Fruit fly (Drosophila melanogaster): ENCODE data around the gene CG8036.

Gene CG8036

DNA sequence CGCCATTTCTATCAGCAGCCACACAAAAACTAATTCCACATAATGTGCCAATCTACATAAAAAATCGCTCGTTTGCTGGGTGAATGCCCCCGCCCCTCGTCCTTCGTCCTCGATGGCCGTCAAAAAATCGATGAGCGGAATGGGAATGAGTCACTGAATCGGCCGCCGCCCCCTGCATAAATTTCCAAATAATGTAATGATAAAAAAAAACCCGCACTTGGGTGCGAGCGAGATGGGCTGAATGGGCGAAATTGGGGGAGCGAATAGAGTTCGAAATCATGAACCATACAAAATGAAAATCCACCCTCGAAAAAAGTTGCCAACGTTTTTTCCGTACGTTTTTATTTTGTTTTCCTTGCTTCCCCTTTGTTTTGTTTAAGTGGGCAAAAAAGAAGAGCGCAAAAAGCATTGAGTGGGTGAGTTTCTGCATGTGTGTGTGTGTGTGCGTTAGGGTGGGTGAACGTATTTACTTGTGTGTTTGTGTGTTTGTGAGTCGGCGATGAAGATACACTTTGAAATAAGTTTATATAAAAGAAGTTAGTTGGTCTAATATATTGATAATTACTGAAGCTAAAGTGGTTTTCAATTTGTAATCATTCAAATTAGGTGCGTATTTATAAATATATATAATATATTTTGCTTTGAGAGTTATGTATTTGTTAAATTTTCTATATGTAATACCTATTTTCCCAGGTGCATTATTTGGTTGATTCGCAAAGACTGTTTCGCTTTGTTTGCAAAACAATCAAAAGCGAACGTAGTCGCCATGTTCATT lies 37.8 kb downstream of the CG8036 start (continued):
- TF ChIP-seq ewg (GFP tag; optimal IDR thresholded peaks at IDR 0.05) (no peak), CG17186 (GFP tag; optimal IDR thresholded peaks at IDR 0.05) (no peak), kay (GFP tag; optimal IDR thresholded peaks at IDR 0.05) (no peak), gce (GFP tag; IDR thresholded peaks at IDR 0.05) (no peak), CG10147 (GFP tag; optimal IDR thresholded peaks at IDR 0.05) (no peak), Mad (GFP tag; optimal IDR thresholded peaks at IDR 0.05) (no peak), z (GFP tag; IDR thresholded peaks at IDR 0.05) (peak; percentile 77; the same call in 2 of the 3 replicates), Nf-YC (tag; optimal IDR thresholded peaks at IDR 0.05) (peak; percentile 91), CG6254 (GFP tag; optimal IDR thresholded peaks at IDR 0.05) (no peak), Ets97D (GFP tag; optimal IDR thresholded peaks at IDR 0.05) (no peak), CG31388 (GFP tag; optimal IDR thresholded peaks at IDR 0.05) (no peak), chm (GFP tag; IDR thresholded peaks at IDR 0.05) (no peak), Lim3 (GFP tag; IDR thresholded peaks at IDR 0.05) (no peak), Bteb2 (GFP tag; optimal IDR thresholded peaks at IDR 0.05) (no peak), CG7987 (GFP tag; optimal IDR thresholded peaks at IDR 0.05) (no peak), CG6765 (GFP tag; optimal IDR thresholded peaks at IDR 0.05) (no peak), CG18619 (GFP tag; optimal IDR thresholded peaks at IDR 0.05) (no peak), CG34224 (GFP tag; IDR thresholded peaks at IDR 0.05; ENCODE audit: partially characterized antibody) (no peak), CG33213 (GFP tag; optimal IDR thresholded peaks at IDR 0.05) (no peak), ATbp (GFP tag; optimal IDR thresholded peaks at IDR 0.05) (no peak), CoRest (tag; optimal IDR thresholded peaks at IDR 0.05) (no peak), CG12391 (tag; optimal IDR thresholded peaks at IDR 0.05) (peak; percentile 1), CG7928 (GFP tag; optimal IDR thresholded peaks at IDR 0.05) (no peak), hb (GFP tag; IDR thresholded peaks at IDR 0.05; ENCODE audit: partially characterized antibody) (0 out of 3 replicates have a peak, but pooled peaks have one; percentile 21), abd-A (tag; optimal IDR thresholded peaks at IDR 0.05) (peak; percentile 93), Gug (GFP tag; IDR thresholded peaks at IDR 0.05) (no peak), bcd (GFP tag; optimal IDR thresholded peaks at IDR 0.05) (no peak), CG1832 (GFP tag; optimal IDR thresholded peaks at IDR 0.05) (peak; percentile 32), CG4707 (GFP tag; optimal IDR thresholded peaks at IDR 0.05) (no peak), gt (GFP tag; IDR thresholded peaks at IDR 0.05) (no peak), zen (tag; optimal IDR thresholded peaks at IDR 0.05) (no peak), tap (tag; optimal IDR thresholded peaks at IDR 0.05) (no peak), Poxn (GFP tag; IDR thresholded peaks at IDR 0.05) (no peak), cg (GFP tag; optimal IDR thresholded peaks at IDR 0.05) (peak; percentile 59), CG9437 (GFP tag; optimal IDR thresholded peaks at IDR 0.05) (no peak), CG12236 (GFP tag; optimal IDR thresholded peaks at IDR 0.05) (no peak), sim (GFP tag; IDR thresholded peaks at IDR 0.05) (no peak), nom (GFP tag; optimal IDR thresholded peaks at IDR 0.05) (peak; percentile 71), ERR (GFP tag; optimal IDR thresholded peaks at IDR 0.05) (no peak), Hr39 (optimal IDR thresholded peaks at IDR 0.05) (no peak), Sox100B (GFP tag; optimal IDR thresholded peaks at IDR 0.05) (no peak), GATAe (GFP tag; conservative IDR thresholded peaks at IDR 0.05) (no peak), B-H2 (GFP tag; optimal IDR thresholded peaks at IDR 0.05) (no peak), Ada2b (GFP tag; IDR thresholded peaks at IDR 0.05) (no peak), gem (tag; optimal IDR thresholded peaks at IDR 0.05) (peak; percentile 41), CG9797 (GFP tag; optimal IDR thresholded peaks at IDR 0.05) (no peak), CG10654 (GFP tag; optimal IDR thresholded peaks at IDR 0.05) (no peak), CG2875 (GFP tag; optimal IDR thresholded peaks at IDR 0.05) (no peak), CG8924 (tag; optimal IDR thresholded peaks at IDR 0.05) (peak; percentile 8), stwl (tag; optimal IDR thresholded peaks at IDR 0.05) (no peak)

Measured in whole organism, embryonic.